Fruit fly (Drosophila melanogaster): ENCODE measurements around the gene CG4239.
A peak's percentile ranks its signal among the peaks of the same experiment; 100 is the strongest.

Gene CG4239

dm6 chrX:16391397-16391796 is 6.3 kb downstream of the CG4239 start, which contains the start of the genes TH1 and mei-41:
Gene TH1, minus strand, starts transcription at chrX:16391438.
Gene mei-41, plus strand, starts transcription at chrX:16391698.
- TF ChIP-seq Nf-YB (GFP tag; optimal IDR thresholded peaks at IDR 0.05) (peak; percentile 64), ci (GFP tag; IDR thresholded peaks at IDR 0.05) (peak; percentile 93), CG14014 (GFP tag; IDR thresholded peaks at IDR 0.05) (peak; percentile 96), CG7963 (GFP tag; IDR thresholded peaks at IDR 0.05; ENCODE audit: partially characterized antibody) (no peak), CG4854 (GFP tag; optimal IDR thresholded peaks at IDR 0.05) (no peak), CG12071 (GFP tag; optimal IDR thresholded peaks at IDR 0.05) (no peak), ems (GFP tag; optimal IDR thresholded peaks at IDR 0.05) (peak; percentile 59), CG30403 (GFP tag; optimal IDR thresholded peaks at IDR 0.05) (peak; percentile 90), GATAe (GFP tag; conservative IDR thresholded peaks at IDR 0.05) (peak; percentile 79), CG6813 (GFP tag; optimal IDR thresholded peaks at IDR 0.05) (peak; percentile 52), cg (GFP tag; optimal IDR thresholded peaks at IDR 0.05) (no peak), lilli (GFP tag; optimal IDR thresholded peaks at IDR 0.05) (no peak), D (optimal IDR thresholded peaks at IDR 0.05) (no peak), D (GFP tag; optimal IDR thresholded peaks at IDR 0.05) (peak; percentile 80), bcd (GFP tag; optimal IDR thresholded peaks at IDR 0.05) (peak; percentile 89), hkb (optimal IDR thresholded peaks at IDR 0.05) (no peak), hkb (GFP tag; IDR thresholded peaks at IDR 0.05) (peak; percentile 94), CG9727 (GFP tag; optimal IDR thresholded peaks at IDR 0.05) (peak; percentile 91), B-H1 (GFP tag; IDR thresholded peaks at IDR 0.05) (peak; percentile 93), CG12769 (tag; optimal IDR thresholded peaks at IDR 0.05) (no peak), Ets65A (GFP tag) (peak; percentile 95), CG11085 (GFP tag; IDR thresholded peaks at IDR 0.05) (peak; percentile 95), CG15514 (GFP tag; optimal IDR thresholded peaks at IDR 0.05) (no peak), Abd-B (GFP tag; optimal IDR thresholded peaks at IDR 0.05) (peak; percentile 95), jumu (GFP tag; optimal IDR thresholded peaks at IDR 0.05) (peak; percentile 53), Sin3A (optimal IDR thresholded peaks at IDR 0.05) (peak; percentile 64), CG12391 (tag; optimal IDR thresholded peaks at IDR 0.05) (peak; percentile 92), ara (GFP tag; IDR thresholded peaks at IDR 0.05) (peak; percentile 93), pnt (GFP tag; optimal IDR thresholded peaks at IDR 0.05) (peak; percentile 55), Dbx (GFP tag; IDR thresholded peaks at IDR 0.05) (peak; percentile 95), klu (GFP tag; IDR thresholded peaks at IDR 0.05) (peak; percentile 91), chm (GFP tag; IDR thresholded peaks at IDR 0.05) (peak; percentile 90), CrebB (tag; optimal IDR thresholded peaks at IDR 0.05) (peak; percentile 48), az2 (GFP tag; optimal IDR thresholded peaks at IDR 0.05) (peak; percentile 84), CG11093 (GFP tag; IDR thresholded peaks at IDR 0.05) (peak; percentile 94), fd3F (GFP tag; optimal IDR thresholded peaks at IDR 0.05) (peak; percentile 87), Gug (GFP tag; IDR thresholded peaks at IDR 0.05) (peak; percentile 93), H2.0 (GFP tag; IDR thresholded peaks at IDR 0.05) (peak; percentile 94), CG7372 (GFP tag; IDR thresholded peaks at IDR 0.05) (peak; percentile 97), CG3847 (GFP tag; IDR thresholded peaks at IDR 0.05) (peak; percentile 96), B-H2 (GFP tag; optimal IDR thresholded peaks at IDR 0.05) (no peak), CG42726 (GFP tag; IDR thresholded peaks at IDR 0.05; ENCODE audit: partially characterized antibody) (no peak), CG15269 (tag; optimal IDR thresholded peaks at IDR 0.05) (peak; percentile 90), Hr51 (GFP tag; optimal IDR thresholded peaks at IDR 0.05) (peak in 1 of 2 experiments; percentile 51), CG34376 (GFP tag; optimal IDR thresholded peaks at IDR 0.05) (peak; percentile 35), CG2116 (GFP tag; optimal IDR thresholded peaks at IDR 0.05) (peak; percentile 70), luna (GFP tag; optimal IDR thresholded peaks at IDR 0.05) (no peak), nerfin-1 (tag; optimal IDR thresholded peaks at IDR 0.05) (peak; percentile 87), Hmr (GFP tag; optimal IDR thresholded peaks at IDR 0.05) (no peak), ase (GFP tag; IDR thresholded peaks at IDR 0.05) (peak; percentile 93), CG18476 (GFP tag; optimal IDR thresholded peaks at IDR 0.05) (peak; percentile 61), Med (GFP tag) (peak; percentile 91)

Measured in whole organism, embryonic.